Worm (Caenorhabditis elegans): Measurements from ENCODE around the gene ptp-4A2.

The ptp-4A2 gene

DNA sequence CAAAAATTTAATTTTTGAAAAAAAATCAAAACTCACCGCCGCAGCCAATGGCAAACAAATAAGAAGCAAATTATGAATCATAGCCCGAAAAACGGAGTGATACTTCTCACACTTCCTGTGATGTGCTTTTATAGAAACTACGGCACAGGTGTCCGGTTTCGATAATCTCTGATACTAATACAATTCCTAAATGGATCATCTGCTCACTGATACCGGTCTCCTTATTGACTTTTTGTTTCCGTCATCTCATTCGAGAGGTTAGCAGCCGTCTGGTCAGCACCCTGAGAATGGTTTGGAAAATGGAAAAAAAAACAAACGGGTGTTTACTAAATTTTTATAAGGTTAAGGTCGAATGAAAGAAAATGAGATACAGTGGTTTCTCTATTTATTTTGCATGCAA lies 27.4 kb downstream of the ptp-4A2 start, which contains the start of gene idpp-9:
Gene idpp-9 (minus strand): TSS at position 101 of the 400 bp plus-strand sequence.
- TF ChIP-seq C34B4.2 (tag; optimal IDR thresholded peaks at IDR 0.05), result no peak
- no peak for TF ChIP-seq grh-1 (GFP tag; IDR thresholded peaks at IDR 0.05)
- no peak for TF ChIP-seq sptf-1 (tag; optimal IDR thresholded peaks at IDR 0.05)
- TF ChIP-seq ama-1 (optimal IDR thresholded peaks at IDR 0.05), result no peak
- TF ChIP-seq hpl-2 (GFP tag; optimal IDR thresholded peaks at IDR 0.05), result no peak
- TF ChIP-seq egl-13 (tag; optimal IDR thresholded peaks at IDR 0.05), result no peak
- no peak for TF ChIP-seq nhr-76 (tag; optimal IDR thresholded peaks at IDR 0.05)
- TF ChIP-seq pax-3 (tag; optimal IDR thresholded peaks at IDR 0.05), result no peak
- no peak for TF ChIP-seq ceh-8 (GFP tag; optimal IDR thresholded peaks at IDR 0.05)
- no peak for TF ChIP-seq mdl-1 (tag; optimal IDR thresholded peaks at IDR 0.05)
- no peak for TF ChIP-seq unc-98 (GFP tag; IDR thresholded peaks at IDR 0.05)
- TF ChIP-seq efl-3 (GFP tag; optimal IDR thresholded peaks at IDR 0.05), result no peak
- no peak for TF ChIP-seq unc-62 (GFP tag; optimal IDR thresholded peaks at IDR 0.05)
- no peak for TF ChIP-seq mef-2 (tag; optimal IDR thresholded peaks at IDR 0.05)
- no peak for TF ChIP-seq nhr-47 (tag; optimal IDR thresholded peaks at IDR 0.05)
- no peak for TF ChIP-seq skn-1 (tag; optimal IDR thresholded peaks at IDR 0.05)

DNA sequence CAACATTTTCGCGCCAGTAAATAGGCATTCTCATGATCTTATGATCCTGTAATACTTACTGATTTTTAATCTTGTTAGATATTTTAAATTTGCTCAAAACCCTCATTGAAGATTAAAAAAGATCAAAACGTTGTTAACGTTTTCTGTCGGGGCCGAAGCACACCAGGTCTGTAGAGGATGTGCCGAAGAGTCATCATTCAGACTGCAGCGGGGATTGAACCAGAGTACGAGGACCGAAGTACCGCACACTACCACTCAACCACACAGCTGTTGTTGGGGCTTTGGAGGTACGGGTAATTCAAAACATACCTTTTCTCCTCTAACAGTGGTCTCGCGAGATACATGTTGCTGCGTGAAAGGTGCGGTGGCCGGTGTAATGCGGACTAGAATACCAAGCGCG lies 28.8 kb downstream of the ptp-4A2 start:
- TF ChIP-seq egl-13 (tag; optimal IDR thresholded peaks at IDR 0.05) (no peak), elt-2 (tag; optimal IDR thresholded peaks at IDR 0.05) (no peak), rnt-1 (tag; optimal IDR thresholded peaks at IDR 0.05) (peak; percentile 61), unc-130 (tag; optimal IDR thresholded peaks at IDR 0.05) (peak; percentile 14), sptf-1 (tag; optimal IDR thresholded peaks at IDR 0.05) (no peak), nhr-19 (GFP tag; conservative IDR thresholded peaks at IDR 0.05) (peak; percentile 30; the same call in 1 of the 2 replicates), skn-1 (tag; optimal IDR thresholded peaks at IDR 0.05) (peak; percentile 23), ceh-88 (GFP tag; IDR thresholded peaks at IDR 0.05) (no peak), pax-3 (tag; optimal IDR thresholded peaks at IDR 0.05) (no peak), nhr-85 (tag) (no peak), ces-1 (GFP tag; optimal IDR thresholded peaks at IDR 0.05) (no peak), pag-3 (tag; optimal IDR thresholded peaks at IDR 0.05; ENCODE audit: borderline replicate concordance, insufficient read depth) (no peak), unc-86 (tag; optimal IDR thresholded peaks at IDR 0.05) (no peak), blmp-1 (tag; optimal IDR thresholded peaks at IDR 0.05) (no peak), mep-1 (tag; optimal IDR thresholded peaks at IDR 0.05) (no peak), lin-15B (tag; optimal IDR thresholded peaks at IDR 0.05) (no peak), ceh-82 (tag; optimal IDR thresholded peaks at IDR 0.05) (no peak), fkh-8 (tag; optimal IDR thresholded peaks at IDR 0.05) (no peak), lsy-2 (tag; optimal IDR thresholded peaks at IDR 0.05) (no peak), C04F5.9 (tag; optimal IDR thresholded peaks at IDR 0.05) (no peak), unc-30 (tag; optimal IDR thresholded peaks at IDR 0.05) (no peak), elt-3 (tag; optimal IDR thresholded peaks at IDR 0.05) (no peak), zag-1 (tag; optimal IDR thresholded peaks at IDR 0.05) (no peak), tbx-2 (tag; optimal IDR thresholded peaks at IDR 0.05) (no peak), hlh-17 (GFP tag; optimal IDR thresholded peaks at IDR 0.05; ENCODE audit: borderline replicate concordance) (no peak), ceh-8 (GFP tag; optimal IDR thresholded peaks at IDR 0.05) (no peak), fos-1 (tag; optimal IDR thresholded peaks at IDR 0.05) (no peak), ceh-90 (tag; optimal IDR thresholded peaks at IDR 0.05) (no peak), tlp-1 (tag; optimal IDR thresholded peaks at IDR 0.05) (no peak), lir-3 (tag; optimal IDR thresholded peaks at IDR 0.05; ENCODE audit: poor library complexity) (no peak), C16A3.4 (tag; optimal IDR thresholded peaks at IDR 0.05) (peak; percentile 2), nhr-12 (tag; optimal IDR thresholded peaks at IDR 0.05) (no peak), snu-23 (GFP tag; optimal IDR thresholded peaks at IDR 0.05) (peak; percentile 7), C34B4.2 (tag; optimal IDR thresholded peaks at IDR 0.05) (no peak), efl-1 (optimal IDR thresholded peaks at IDR 0.05) (no peak), efl-1 (GFP tag; optimal IDR thresholded peaks at IDR 0.05 in 1 of 2) (no peak), nhr-90 (tag; optimal IDR thresholded peaks at IDR 0.05; ENCODE audit: poor library complexity) (no peak), mab-9 (GFP tag; IDR thresholded peaks at IDR 0.05) (no peak), lin-35 (GFP tag; optimal IDR thresholded peaks at IDR 0.05) (no peak), nhr-47 (tag; optimal IDR thresholded peaks at IDR 0.05) (no peak)

Measured in whole organism, L1 larva.